Fruit fly (Drosophila melanogaster) whole organism, pupa: ENCODE results near the gene Vha13.

Experiments
- CG10348 ChIP-seq: fragments of 200-800 bp; sonication (Bioruptor generic); IDR thresholded peaks from 2 replicates; pipeline ENCODE4 v1.3.6; 2022; ENCODE audit warnings: missing biosample characterization, missing genetic modification characterization
- CG14655 ChIP-seq: fragments of 200-800 bp; sonication (Bioruptor generic); optimal IDR thresholded peaks from 3 replicates; lab custom pipeline; 2017; ENCODE audit warnings: mild to moderate bottlenecking, missing biosample characterization, missing genetic modification reagents, missing genetic modification characterization
- CG15710 ChIP-seq: fragments of 200-800 bp; sonication (Bioruptor generic); optimal IDR thresholded peaks from 2 replicates; lab custom pipeline; 2018; ENCODE audit warnings: missing biosample characterization, mild to moderate bottlenecking, missing genetic modification characterization, moderate library complexity
- CG34367 ChIP-seq: fragments of 200-800 bp; sonication (Bioruptor generic); optimal IDR thresholded peaks from 2 replicates; lab custom pipeline; 2018; ENCODE audit warnings: missing biosample characterization, mild to moderate bottlenecking, missing genetic modification characterization
- CG4496 ChIP-seq: fragments of 200-800 bp; sonication (Bioruptor generic); IDR thresholded peaks from 3 replicates; pipeline ENCODE4 v1.3.6; 2022; ENCODE audit warnings: missing biosample characterization, missing genetic modification characterization
- CG8159 ChIP-seq: fragments of 200-800 bp; sonication (Bioruptor generic); optimal IDR thresholded peaks from 3 replicates; lab custom pipeline; 2018; ENCODE audit warnings: missing biosample characterization, mild to moderate bottlenecking, missing genetic modification characterization, moderate library complexity
- D1 ChIP-seq: fragments of 200-800 bp; sonication (Bioruptor generic); optimal IDR thresholded peaks from 2 replicates; lab custom pipeline; 2018; ENCODE audit warnings: missing biosample characterization, mild to moderate bottlenecking, missing genetic modification characterization, moderate library complexity
- EcR ChIP-seq: fragments of 200-800 bp; sonication (Bioruptor generic); optimal IDR thresholded peaks from 3 replicates; lab custom pipeline; 2019; ENCODE audit warnings: missing biosample characterization, missing genetic modification characterization, mild to moderate bottlenecking, moderate library complexity, missing genetic modification reagents
- Ets98B ChIP-seq: fragments of 200-800 bp; sonication (Bioruptor generic); IDR thresholded peaks from 2 replicates; pipeline ENCODE4 v1.3.6; 2022; ENCODE audit warnings: missing biosample characterization, missing genetic modification characterization
- Snoo ChIP-seq: fragments of 200-800 bp; sonication (Bioruptor generic); optimal IDR thresholded peaks from 3 replicates; lab custom pipeline; 2017; ENCODE audit warnings: missing biosample characterization, mild to moderate bottlenecking, missing genetic modification characterization, inconsistent platforms
- gl ChIP-seq: fragments of 200-800 bp; sonication (Bioruptor generic); optimal IDR thresholded peaks from 2 replicates; lab custom pipeline; 2018; ENCODE audit warnings: missing biosample characterization, mild to moderate bottlenecking, missing genetic modification characterization
- rn ChIP-seq: fragments of 200-800 bp; sonication (Bioruptor generic); IDR thresholded peaks from 2 replicates; pipeline ENCODE4 v1.3.6; 2022; ENCODE audit warnings: missing biosample characterization, missing genetic modification characterization

DNA sequence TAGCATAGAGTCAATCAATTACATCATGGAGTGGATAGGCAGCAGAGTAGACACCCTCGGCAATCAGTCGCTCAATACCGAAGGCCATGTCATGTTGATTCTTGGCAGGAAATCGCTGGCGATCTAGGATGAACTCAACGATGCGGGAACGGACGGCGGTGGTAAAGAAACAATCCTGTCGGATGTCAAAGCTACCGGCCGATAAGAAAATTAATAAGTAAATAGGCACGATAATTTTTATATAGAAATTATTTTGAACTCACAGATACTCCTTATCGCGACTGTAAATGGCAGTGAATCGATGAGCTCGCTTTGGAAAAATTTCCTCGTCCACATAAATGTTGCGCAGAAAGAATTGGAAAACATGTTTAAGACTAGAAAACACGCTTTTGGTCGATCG, 6.2 kb downstream of the Vha13 start:
- TF ChIP-seq CG10348 (GFP tag; lab: Robert Waterston, UW) = no peak
- no peak for TF ChIP-seq CG14655 (GFP tag; lab: Kevin White, UChicago)
- no peak for TF ChIP-seq Ets98B (GFP tag; lab: Robert Waterston, UW)
- TF ChIP-seq EcR (GFP tag; lab: Kevin White, UChicago) = no peak
- TF ChIP-seq gl (tag; lab: Kevin White, UChicago) = no peak
- TF ChIP-seq CG34367 = no peak
- TF ChIP-seq Snoo (tag; lab: Kevin White, UChicago) = no peak
- no peak for TF ChIP-seq CG4496 (GFP tag; lab: Robert Waterston, UW)
- TF ChIP-seq CG15710 (tag; lab: Kevin White, UChicago) = no peak
- TF ChIP-seq rn (GFP tag; lab: Robert Waterston, UW) = no peak
- TF ChIP-seq CG8159 (tag; lab: Kevin White, UChicago) = no peak
- no peak for TF ChIP-seq D1 (tag; lab: Kevin White, UChicago)
